Worm (Caenorhabditis elegans) whole organism, L2 larva: ENCODE measurements around the gene cacn-1.

Experiments used
- blmp-1 ChIP-seq: sonication (generic microtip); optimal IDR thresholded peaks from 2 replicates; lab custom pipeline; 2017; ENCODE audit warnings: missing genetic modification characterization, mild to moderate bottlenecking, missing compliant biosample characterization, antibody characterized with exemption, moderate library complexity; ENCODE audit not compliant: insufficient read depth
- egl-27 ChIP-seq: sonication (generic microtip); optimal IDR thresholded peaks from 3 replicates; lab custom pipeline; 2017; ENCODE audit warnings: missing biosample characterization, missing genetic modification reagents, missing genetic modification characterization
- elt-1 ChIP-seq: fragments of 150-350 bp; optimal IDR thresholded peaks from 2 replicates; lab custom pipeline; 2014; ENCODE audit warnings: missing biosample characterization, missing genetic modification characterization
- lin-39 ChIP-seq: fragments of 150-350 bp; optimal IDR thresholded peaks from 2 replicates; lab custom pipeline; 2014; ENCODE audit warnings: missing biosample characterization, missing genetic modification reagents, missing genetic modification characterization
- mdl-1 ChIP-seq, 2 experiments: fragments of 150-350 bp in 1 of 2; sonication (generic microtip) in 1 of 2; optimal IDR thresholded peaks; 2 replicates each; lab custom pipeline; 2017; ENCODE audit warnings: missing biosample characterization in 2 of 2, missing genetic modification characterization in 2 of 2
- nhr-77 ChIP-seq: fragments of 150-350 bp; optimal IDR thresholded peaks from 2 replicates; lab custom pipeline; 2014; ENCODE audit warnings: missing biosample characterization, missing genetic modification characterization
- peb-1 ChIP-seq: fragments of 150-350 bp; optimal IDR thresholded peaks from 2 replicates; lab custom pipeline; 2014; ENCODE audit warnings: missing biosample characterization, missing genetic modification characterization
- zag-1 ChIP-seq: fragments of 150-350 bp; optimal IDR thresholded peaks from 2 replicates; lab custom pipeline; 2014; ENCODE audit warnings: missing biosample characterization, missing genetic modification characterization

DNA sequence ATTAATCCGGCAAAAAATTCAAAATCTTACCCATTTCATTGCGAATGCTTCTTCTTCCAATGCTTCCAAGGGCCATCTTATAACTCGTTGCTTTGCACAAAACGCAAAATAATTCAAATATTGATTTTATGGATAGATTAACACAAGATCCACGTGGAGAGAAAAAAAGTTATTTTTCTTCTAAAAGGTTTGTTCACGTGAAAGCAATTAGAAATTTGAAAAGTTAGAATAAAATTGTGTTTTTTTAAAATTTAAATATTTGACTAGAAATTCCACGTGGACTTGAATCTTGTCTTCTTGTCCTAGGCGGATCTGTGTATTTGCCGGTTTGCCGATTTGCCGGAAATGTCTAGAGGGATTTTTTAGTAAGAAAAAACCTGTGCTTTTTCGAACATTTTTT is 33.2 kb upstream of the cacn-1 start, which contains the start of gene Y48B6A.5:
- no peak for TF ChIP-seq mdl-1 (tag; optimal IDR thresholded peaks at IDR 0.05; lab: Kevin White, UChicago)
- no peak for TF ChIP-seq elt-1 (tag; lab: Kevin White, UChicago)
- TF ChIP-seq peb-1 (tag; lab: Kevin White, UChicago) = no peak
- no peak for TF ChIP-seq blmp-1 (tag; lab: Kevin White, UChicago)
- no peak for TF ChIP-seq lin-39 (tag; lab: Kevin White, UChicago)
- TF ChIP-seq nhr-77 (tag; lab: Kevin White, UChicago) = no peak
- TF ChIP-seq zag-1 (tag; lab: Kevin White, UChicago) = no peak
- TF ChIP-seq egl-27 = no peak
